Fruit fly (Drosophila melanogaster) whole organism, embryonic: Measurements from ENCODE around the gene CG15024.

Experiments
- Asciz ChIP-seq: fragments of 200-800 bp; sonication (Bioruptor generic); optimal IDR thresholded peaks from 2 replicates; lab custom pipeline; 2017; ENCODE audit warnings: missing biosample characterization, mild to moderate bottlenecking, missing genetic modification characterization, missing genetic modification reagents
- Atf-2 ChIP-seq: fragments of 200-800 bp; sonication (Bioruptor generic); optimal IDR thresholded peaks from 2 replicates; lab custom pipeline; 2016; ENCODE audit warnings: missing biosample characterization, missing genetic modification characterization
- B-H2 ChIP-seq: fragments of 200-800 bp; sonication (Bioruptor generic); optimal IDR thresholded peaks from 2 replicates; lab custom pipeline; 2018; ENCODE audit warnings: missing biosample characterization, mild to moderate bottlenecking, missing genetic modification characterization
- Bgb ChIP-seq: fragments of 200-800 bp; sonication (Bioruptor generic); IDR thresholded peaks from 2 replicates; pipeline ENCODE4 v1.3.6; 2022; ENCODE audit warnings: missing biosample characterization, missing genetic modification characterization; ENCODE audit not compliant: partially characterized antibody
- Blimp-1 ChIP-seq: fragments of 200-800 bp; sonication (Bioruptor generic); optimal IDR thresholded peaks from 3 replicates; lab custom pipeline; 2018; ENCODE audit warnings: missing biosample characterization, missing genetic modification characterization, mild to moderate bottlenecking, moderate library complexity, missing genetic modification reagents
- CG10543 ChIP-seq: fragments of 200-800 bp; sonication (Bioruptor generic); optimal IDR thresholded peaks from 3 replicates; lab custom pipeline; 2017; ENCODE audit warnings: missing biosample characterization, mild to moderate bottlenecking, missing genetic modification characterization, moderate library complexity
- CG10979 ChIP-seq: fragments of 200-800 bp; sonication (Bioruptor generic); optimal IDR thresholded peaks from 2 replicates; lab custom pipeline; 2018; ENCODE audit warnings: missing biosample characterization, mild to moderate bottlenecking, missing genetic modification characterization, moderate library complexity
- CG11398 ChIP-seq: fragments of 200-800 bp; sonication (Bioruptor generic); optimal IDR thresholded peaks from 2 replicates; lab custom pipeline; 2016; ENCODE audit warnings: missing biosample characterization, missing genetic modification characterization
- CG14441 ChIP-seq: fragments of 200-800 bp; sonication (Bioruptor generic); IDR thresholded peaks from 2 replicates; pipeline ENCODE4 v1.3.6; 2022; ENCODE audit warnings: missing biosample characterization, missing genetic modification characterization
- CG2116 ChIP-seq: fragments of 200-800 bp; sonication (Bioruptor generic); optimal IDR thresholded peaks from 3 replicates; lab custom pipeline; 2018; ENCODE audit warnings: missing biosample characterization, mild to moderate bottlenecking, missing genetic modification characterization
- CG2678 ChIP-seq: fragments of 200-800 bp; sonication (Bioruptor generic); optimal IDR thresholded peaks from 3 replicates; lab custom pipeline; 2019; ENCODE audit warnings: missing biosample characterization, mild to moderate bottlenecking, missing genetic modification characterization, moderate library complexity
- CG3281 ChIP-seq: fragments of 200-800 bp; sonication (Bioruptor generic); optimal IDR thresholded peaks from 3 replicates; lab custom pipeline; 2017; ENCODE audit warnings: missing biosample characterization, mild to moderate bottlenecking, missing genetic modification characterization
- CG34422 ChIP-seq: fragments of 200-800 bp; sonication (Bioruptor generic); IDR thresholded peaks from 3 replicates; pipeline ENCODE4 v1.3.6; 2022; ENCODE audit warnings: missing biosample characterization, missing genetic modification characterization
- CG7963 ChIP-seq: fragments of 200-800 bp; sonication (Bioruptor generic); IDR thresholded peaks from 3 replicates; pipeline ENCODE4 v1.3.6; 2022; ENCODE audit warnings: missing biosample characterization, missing genetic modification characterization; ENCODE audit not compliant: partially characterized antibody
- CG8944 ChIP-seq: fragments of 200-800 bp; sonication (Bioruptor generic); optimal IDR thresholded peaks from 3 replicates; lab custom pipeline; 2016; ENCODE audit warnings: missing biosample characterization, missing genetic modification characterization
- CG9215 ChIP-seq: fragments of 200-800 bp; sonication (Bioruptor generic); IDR thresholded peaks from 2 replicates; pipeline ENCODE4 v1.3.6; 2022; ENCODE audit warnings: missing biosample characterization, missing genetic modification characterization
- D ChIP-seq, 2 experiments: fragments of 200-800 bp in 1 of 2; fragments of >200 bp in 1 of 2; sonication (Bioruptor generic) in 1 of 2; optimal IDR thresholded peaks; 2 replicates in 1 of 2; 3 replicates in 1 of 2; lab custom pipeline; 2017; ENCODE audit warnings: mild to moderate bottlenecking in 1 of 2, missing biosample characterization in 1 of 2, missing genetic modification characterization in 1 of 2, missing genetic modification reagents in 1 of 2
- Dbx ChIP-seq: fragments of 200-800 bp; sonication (Bioruptor generic); IDR thresholded peaks from 3 replicates; pipeline ENCODE4 v1.3.6; 2022; ENCODE audit warnings: missing biosample characterization, missing genetic modification characterization
- ERR ChIP-seq: fragments of 200-800 bp; sonication (Bioruptor generic); optimal IDR thresholded peaks from 2 replicates; lab custom pipeline; 2016; ENCODE audit warnings: missing biosample characterization, missing genetic modification characterization
- H15 ChIP-seq: fragments of 200-800 bp; sonication (Bioruptor generic); IDR thresholded peaks from 3 replicates; pipeline ENCODE4 v1.3.6; 2022; ENCODE audit warnings: missing biosample characterization, missing genetic modification characterization
- HHEX ChIP-seq: fragments of 200-800 bp; sonication (Bioruptor generic); optimal IDR thresholded peaks from 3 replicates; lab custom pipeline; 2017; ENCODE audit warnings: missing biosample characterization, mild to moderate bottlenecking, missing genetic modification characterization, missing genetic modification reagents
- HLH54F ChIP-seq: fragments of 200-800 bp; sonication (Bioruptor generic); optimal IDR thresholded peaks from 3 replicates; lab custom pipeline; 2016; ENCODE audit warnings: missing biosample characterization, missing genetic modification characterization
- Hr51 ChIP-seq, 2 experiments: fragments of 200-800 bp; sonication (Bioruptor generic); optimal IDR thresholded peaks; 2 replicates in 1 of 2; 3 replicates in 1 of 2; lab custom pipeline; 2016 to 2018; ENCODE audit warnings: missing biosample characterization in 2 of 2, missing genetic modification characterization in 2 of 2, mild to moderate bottlenecking in 1 of 2, moderate library complexity in 1 of 2
- Hsf ChIP-seq: fragments of 200-800 bp; sonication (Bioruptor generic); optimal IDR thresholded peaks from 3 replicates; lab custom pipeline; 2016; ENCODE audit warnings: missing biosample characterization, missing genetic modification characterization
- Mes4 ChIP-seq: fragments of 200-800 bp; sonication (Bioruptor generic); optimal IDR thresholded peaks from 2 replicates; lab custom pipeline; 2016; ENCODE audit warnings: missing biosample characterization, missing genetic modification characterization
- Mrtf ChIP-seq: fragments of 200-800 bp; sonication (Bioruptor generic); IDR thresholded peaks from 3 replicates; pipeline ENCODE4 v1.3.6; 2022; ENCODE audit warnings: missing biosample characterization, missing genetic modification characterization
- NFAT ChIP-seq: fragments of 200-800 bp; sonication (Bioruptor generic); IDR thresholded peaks from 2 replicates; pipeline ENCODE4 v1.3.6; 2022; ENCODE audit warnings: missing biosample characterization, missing genetic modification characterization
- Poxn ChIP-seq: fragments of 200-800 bp; sonication (Bioruptor generic); IDR thresholded peaks from 2 replicates; pipeline ENCODE4 v1.3.6; 2022; ENCODE audit warnings: missing biosample characterization, missing genetic modification characterization
- Ptx1 ChIP-seq: fragments of 200-800 bp; sonication (Bioruptor generic); IDR thresholded peaks from 2 replicates; pipeline ENCODE4 v1.3.6; 2022; ENCODE audit warnings: missing biosample characterization, missing genetic modification characterization
- Sin3A ChIP-seq: fragments of >200 bp; optimal IDR thresholded peaks from 2 replicates; lab custom pipeline; 2018
- ab ChIP-seq: fragments of 200-800 bp; sonication (Bioruptor generic); optimal IDR thresholded peaks from 2 replicates; lab custom pipeline; 2016; ENCODE audit warnings: missing biosample characterization, missing genetic modification characterization
- ato ChIP-seq: fragments of 200-800 bp; sonication (Bioruptor generic); IDR thresholded peaks from 2 replicates; pipeline ENCODE4 v1.3.6; 2022; ENCODE audit warnings: missing biosample characterization, missing genetic modification characterization; ENCODE audit not compliant: partially characterized antibody
- btn ChIP-seq: fragments of 200-800 bp; sonication (Bioruptor generic); optimal IDR thresholded peaks from 2 replicates; lab custom pipeline; 2016; ENCODE audit warnings: missing biosample characterization, missing genetic modification characterization
- cas ChIP-seq: fragments of 200-800 bp; sonication (Bioruptor generic); IDR thresholded peaks from 2 replicates; pipeline ENCODE4 v1.3.6; 2022; ENCODE audit warnings: missing biosample characterization, missing genetic modification characterization
- crol ChIP-seq: fragments of 200-800 bp; sonication (Bioruptor generic); IDR thresholded peaks from 2 replicates; pipeline ENCODE4 v1.3.6; 2022; ENCODE audit warnings: missing biosample characterization, missing genetic modification characterization
- esg ChIP-seq: fragments of 200-800 bp; sonication (Bioruptor generic); conservative IDR thresholded peaks from 2 replicates; pipeline ENCODE4 v1.3.6; 2022; ENCODE audit warnings: missing biosample characterization, missing genetic modification characterization
- gro ChIP-seq: fragments of 200-800 bp; sonication (Bioruptor generic); optimal IDR thresholded peaks from 2 replicates; lab custom pipeline; 2016; ENCODE audit warnings: missing biosample characterization, missing genetic modification characterization
- her ChIP-seq: fragments of 200-800 bp; sonication (Bioruptor generic); optimal IDR thresholded peaks from 2 replicates; lab custom pipeline; 2016; ENCODE audit warnings: missing biosample characterization, missing genetic modification characterization
- jing ChIP-seq: fragments of 200-800 bp; sonication (Bioruptor generic); optimal IDR thresholded peaks from 2 replicates; lab custom pipeline; 2018; ENCODE audit warnings: missing biosample characterization, mild to moderate bottlenecking, missing genetic modification characterization
- kay ChIP-seq: fragments of 200-800 bp; sonication (Bioruptor generic); optimal IDR thresholded peaks from 2 replicates; lab custom pipeline; 2016; ENCODE audit warnings: missing biosample characterization, missing genetic modification characterization
- lola ChIP-seq, 3 experiments: fragments of >200 bp in 2 of 3; fragments of 200-800 bp in 1 of 3; sonication (Bioruptor generic) in 1 of 3; optimal IDR thresholded peaks; 2 replicates each; lab custom pipeline; 2017 to 2019; ENCODE audit warnings: missing biosample characterization in 3 of 3, missing genetic modification characterization in 3 of 3, mild to moderate bottlenecking in 1 of 3, moderate library complexity in 1 of 3
- mirr ChIP-seq: fragments of 200-800 bp; sonication (Bioruptor generic); optimal IDR thresholded peaks from 3 replicates; lab custom pipeline; 2018; ENCODE audit warnings: missing biosample characterization, mild to moderate bottlenecking, missing genetic modification characterization
- pho ChIP-seq: fragments of 200-800 bp; sonication (Bioruptor generic); optimal IDR thresholded peaks from 2 replicates; lab custom pipeline; 2016; ENCODE audit warnings: missing biosample characterization, missing genetic modification characterization
- pzg ChIP-seq: fragments of 200-800 bp; sonication (Bioruptor generic); optimal IDR thresholded peaks from 3 replicates; lab custom pipeline; 2018; ENCODE audit warnings: missing biosample characterization, mild to moderate bottlenecking, missing genetic modification characterization, moderate library complexity
- sd ChIP-seq: fragments of 200-800 bp; sonication (Bioruptor generic); optimal IDR thresholded peaks from 3 replicates; lab custom pipeline; 2018; ENCODE audit warnings: missing biosample characterization, mild to moderate bottlenecking, missing genetic modification characterization, moderate library complexity
- sens ChIP-seq: fragments of 200-800 bp; sonication (Bioruptor generic); peaks from one replicate; lab custom pipeline; 2016; ENCODE audit warnings: missing biosample characterization, missing genetic modification characterization
- sna ChIP-seq: fragments of 200-800 bp; sonication (Bioruptor generic); IDR thresholded peaks from 2 replicates; pipeline ENCODE4 v1.3.6; 2022; ENCODE audit warnings: missing biosample characterization, missing genetic modification characterization; ENCODE audit not compliant: partially characterized antibody
- ttk ChIP-seq: fragments of 200-800 bp; sonication (Bioruptor generic); IDR thresholded peaks from 2 replicates; pipeline ENCODE4 v2.1.2; 2022; ENCODE audit warnings: missing biosample characterization, missing genetic modification characterization
- tup ChIP-seq: fragments of 200-800 bp; sonication (Bioruptor generic); optimal IDR thresholded peaks from 2 replicates; lab custom pipeline; 2016; ENCODE audit warnings: missing biosample characterization, mild to moderate bottlenecking, missing genetic modification characterization, moderate library complexity
- zfh2 ChIP-seq: fragments of 200-800 bp; sonication (Bioruptor generic); optimal IDR thresholded peaks from 2 replicates; lab custom pipeline; 2016; ENCODE audit warnings: missing biosample characterization, missing genetic modification characterization

Gene CG15024

DNA sequence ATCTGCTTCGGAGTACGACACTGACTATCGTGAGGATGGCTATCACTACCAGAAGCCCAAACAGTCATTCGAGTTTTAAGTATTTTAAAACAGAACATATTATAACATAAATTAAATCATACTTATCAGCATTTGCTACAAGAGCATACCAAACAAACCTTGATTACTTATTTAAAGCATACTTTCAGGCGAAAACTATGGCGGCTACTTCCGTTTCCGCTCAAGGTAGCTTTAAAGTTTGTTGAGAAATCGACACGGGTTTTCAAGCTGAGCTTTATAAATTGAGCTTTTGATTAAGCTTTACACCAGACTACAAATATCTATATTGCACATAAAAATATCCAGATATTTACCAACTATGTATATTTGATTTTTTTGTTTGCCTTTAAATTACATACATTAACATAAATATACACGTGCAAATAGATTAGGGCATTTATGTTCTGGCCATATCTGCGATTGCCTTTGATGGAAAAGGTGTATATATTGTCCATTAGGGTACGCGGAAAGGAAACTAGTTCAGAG lies 11.4 kb upstream of the CG15024 start (continued):
- TF ChIP-seq sna: no peak
- no peak for TF ChIP-seq CG9215
- TF ChIP-seq Ptx1: no peak; the same call in 1 of the 2 replicates
- TF ChIP-seq CG14441 (GFP tag; lab: Robert Waterston, UW): no peak
- no peak for TF ChIP-seq kay (GFP tag; lab: Kevin White, UChicago)
- no peak for TF ChIP-seq CG10979 (tag; lab: Kevin White, UChicago)
- no peak for TF ChIP-seq CG8944 (GFP tag; lab: Kevin White, UChicago)
- TF ChIP-seq H15: 0 out of 3 replicates have a peak, but pooled peaks have one; percentile 42
- peak; percentile 36 for TF ChIP-seq jing (GFP tag; lab: Kevin White, UChicago)
- peak; percentile 49 to 83 for TF ChIP-seq Hr51 (GFP tag; optimal IDR thresholded peaks at IDR 0.05; lab: Kevin White, UChicago)
- TF ChIP-seq Hsf (GFP tag; lab: Kevin White, UChicago): peak; percentile 72
- TF ChIP-seq mirr (GFP tag; lab: Kevin White, UChicago): peak; percentile 96
- peak; percentile 65 for TF ChIP-seq ttk (GFP tag; lab: Robert Waterston, UW)
- peak; percentile 40; the same call in 1 of the 2 replicates for TF ChIP-seq NFAT (GFP tag; lab: Robert Waterston, UW)
- TF ChIP-seq CG2116: peak; percentile 82
- TF ChIP-seq Dbx (GFP tag; lab: Robert Waterston, UW): 0 out of 3 replicates have a peak, but pooled peaks have one; percentile 50
- peak; percentile 83 for TF ChIP-seq gro (GFP tag; lab: Kevin White, UChicago)
- TF ChIP-seq Sin3A: no peak
- peak; percentile 92 for TF ChIP-seq B-H2 (GFP tag; lab: Kevin White, UChicago)
- TF ChIP-seq Mrtf: no peak
- TF ChIP-seq sens: peak; percentile 96
- TF ChIP-seq HHEX: peak; percentile 92
- TF ChIP-seq Blimp-1: peak; percentile 73
- peak; percentile 34 for TF ChIP-seq tup (GFP tag; lab: Kevin White, UChicago)
- TF ChIP-seq Atf-2: no peak
- TF ChIP-seq ab (GFP tag; lab: Kevin White, UChicago): no peak
- TF ChIP-seq HLH54F (GFP tag; lab: Kevin White, UChicago): peak; percentile 14
- TF ChIP-seq cas (GFP tag; lab: Robert Waterston, UW): no peak
- peak; percentile 71 for TF ChIP-seq CG2678 (tag; lab: Kevin White, UChicago)
- TF ChIP-seq CG11398 (GFP tag; lab: Kevin White, UChicago): peak; percentile 74
- no peak for TF ChIP-seq crol (GFP tag; lab: Robert Waterston, UW)
- TF ChIP-seq ERR (GFP tag; lab: Kevin White, UChicago): no peak
- TF ChIP-seq Poxn (GFP tag; lab: Robert Waterston, UW): no peak
- peak; percentile 94 for TF ChIP-seq CG3281 (GFP tag; lab: Kevin White, UChicago)
- TF ChIP-seq esg (GFP tag; lab: Robert Waterston, UW): no peak
- no peak for TF ChIP-seq D (optimal IDR thresholded peaks at IDR 0.05; lab: Kevin White, UChicago)
- peak; percentile 73 for TF ChIP-seq D (GFP tag; optimal IDR thresholded peaks at IDR 0.05; lab: Kevin White, UChicago)
- no peak for TF ChIP-seq ato (GFP tag; lab: Robert Waterston, UW)
- no peak for TF ChIP-seq lola (GFP tag; optimal IDR thresholded peaks at IDR 0.05; lab: Kevin White, UChicago)
- TF ChIP-seq pzg: no peak
- TF ChIP-seq her (GFP tag; lab: Kevin White, UChicago): peak; percentile 37
- peak; percentile 0 for TF ChIP-seq sd
- TF ChIP-seq CG7963 (GFP tag; lab: Robert Waterston, UW): no peak
- TF ChIP-seq zfh2: no peak
- peak; percentile 85 for TF ChIP-seq CG10543 (GFP tag; lab: Kevin White, UChicago)
- no peak for TF ChIP-seq Bgb (GFP tag; lab: Robert Waterston, UW)
- TF ChIP-seq CG34422 (GFP tag; lab: Robert Waterston, UW): peak; percentile 46; the same call in 1 of the 3 replicates
- peak; percentile 33 for TF ChIP-seq pho
- peak; percentile 76 for TF ChIP-seq Mes4 (GFP tag; lab: Kevin White, UChicago)
- TF ChIP-seq btn: peak; percentile 48
- peak; percentile 95 for TF ChIP-seq Asciz (GFP tag; lab: Kevin White, UChicago)
